Worm (Caenorhabditis elegans) whole organism, L3 larva: ENCODE data around the gene F18H3.4.

Source experiments
- ama-1 ChIP-seq: fragments of 150-350 bp; optimal IDR thresholded peaks from 2 replicates; lab custom pipeline; 2018
- ceh-16 ChIP-seq: sonication (generic microtip); optimal IDR thresholded peaks from 2 replicates; lab custom pipeline; 2017; ENCODE audit warnings: missing biosample characterization, missing genetic modification characterization
- ceh-28 ChIP-seq: fragments of 150-350 bp; optimal IDR thresholded peaks from 2 replicates; lab custom pipeline; 2014; ENCODE audit warnings: missing biosample characterization, missing genetic modification reagents, missing genetic modification characterization
- egl-27 ChIP-seq: sonication (generic microtip); optimal IDR thresholded peaks from 4 replicates; lab custom pipeline; 2017; ENCODE audit warnings: missing biosample characterization, missing genetic modification reagents, missing genetic modification characterization
- elt-1 ChIP-seq: fragments of 150-350 bp; optimal IDR thresholded peaks from 2 replicates; lab custom pipeline; 2014; ENCODE audit warnings: missing biosample characterization, missing genetic modification characterization
- elt-2 ChIP-seq: sonication (generic microtip); optimal IDR thresholded peaks from 2 replicates; lab custom pipeline; 2016; ENCODE audit warnings: missing genetic modification reagents, mild to moderate bottlenecking, missing genetic modification characterization, missing compliant biosample characterization
- elt-3 ChIP-seq, 3 experiments: fragments of 150-350 bp in 1 of 3; sonication (generic microtip) in 2 of 3; optimal IDR thresholded peaks; 2 replicates in 2 of 3; 4 replicates in 1 of 3; lab custom pipeline; 2014 to 2017; ENCODE audit warnings: missing biosample characterization in 3 of 3, missing genetic modification characterization in 3 of 3
- eor-1 ChIP-seq, 2 experiments: fragments of 150-350 bp; optimal IDR thresholded peaks; 2 replicates each; lab custom pipeline; 2014 to 2018; ENCODE audit warnings: missing biosample characterization in 2 of 2, missing genetic modification characterization in 2 of 2
- fkh-10 ChIP-seq: sonication (generic microtip); optimal IDR thresholded peaks from 2 replicates; lab custom pipeline; 2017; ENCODE audit warnings: missing biosample characterization, missing genetic modification reagents, missing genetic modification characterization
- fos-1 ChIP-seq: fragments of 150-350 bp; optimal IDR thresholded peaks from 2 replicates; lab custom pipeline; 2014; ENCODE audit warnings: missing biosample characterization, missing genetic modification characterization
- hmg-11 ChIP-seq: sonication (generic microtip); optimal IDR thresholded peaks from 2 replicates; lab custom pipeline; 2016; ENCODE audit warnings: missing genetic modification characterization, missing compliant biosample characterization
- jun-1 ChIP-seq: fragments of 150-350 bp; optimal IDR thresholded peaks from 2 replicates; lab custom pipeline; 2014; ENCODE audit warnings: missing biosample characterization, missing genetic modification reagents, missing genetic modification characterization
- lin-39 ChIP-seq: fragments of 150-350 bp; optimal IDR thresholded peaks from 2 replicates; lab custom pipeline; 2018; ENCODE audit warnings: missing biosample characterization, missing genetic modification reagents, missing genetic modification characterization
- lsy-12 ChIP-seq: sonication (generic microtip); optimal IDR thresholded peaks from 2 replicates; lab custom pipeline; 2016; ENCODE audit warnings: mild to moderate bottlenecking, missing genetic modification characterization, missing compliant biosample characterization
- mdl-1 ChIP-seq: fragments of 150-350 bp; optimal IDR thresholded peaks from 2 replicates; lab custom pipeline; 2014; ENCODE audit warnings: missing biosample characterization, missing genetic modification characterization
- nfya-1 ChIP-seq: sonication (generic microtip); optimal IDR thresholded peaks from 2 replicates; lab custom pipeline; 2017; ENCODE audit warnings: missing genetic modification characterization, mild to moderate bottlenecking, missing compliant biosample characterization, antibody characterized with exemption, moderate library complexity; ENCODE audit not compliant: insufficient read depth
- nhr-12 ChIP-seq: fragments of 150-350 bp; optimal IDR thresholded peaks from 2 replicates; lab custom pipeline; 2014; ENCODE audit warnings: missing biosample characterization, missing genetic modification characterization
- nhr-23 ChIP-seq: fragments of 150-350 bp; optimal IDR thresholded peaks from 2 replicates; lab custom pipeline; 2014; ENCODE audit warnings: missing biosample characterization, missing genetic modification reagents, missing genetic modification characterization
- nhr-237 ChIP-seq: fragments of 150-350 bp; optimal IDR thresholded peaks from 2 replicates; lab custom pipeline; 2014; ENCODE audit warnings: missing biosample characterization, missing genetic modification characterization
- nhr-25 ChIP-seq: sonication (generic microtip); optimal IDR thresholded peaks from 2 replicates; lab custom pipeline; 2017; ENCODE audit warnings: missing biosample characterization, missing genetic modification characterization
- nhr-28 ChIP-seq: fragments of 150-350 bp; optimal IDR thresholded peaks from 2 replicates; lab custom pipeline; 2014; ENCODE audit warnings: missing biosample characterization, missing genetic modification characterization
- nhr-43 ChIP-seq: sonication (generic microtip); optimal IDR thresholded peaks from 2 replicates; lab custom pipeline; 2016; ENCODE audit warnings: mild to moderate bottlenecking, missing genetic modification characterization, missing compliant biosample characterization; ENCODE audit not compliant: poor library complexity, severe bottlenecking
- nhr-67 ChIP-seq: fragments of 150-350 bp; optimal IDR thresholded peaks from 2 replicates; lab custom pipeline; 2014; ENCODE audit warnings: missing biosample characterization, missing genetic modification characterization
- nhr-76 ChIP-seq: fragments of 150-350 bp; sonication (generic microtip); optimal IDR thresholded peaks from 5 replicates; lab custom pipeline; 2014; ENCODE audit warnings: missing biosample characterization, missing genetic modification characterization
- nhr-77 ChIP-seq: fragments of 150-350 bp; optimal IDR thresholded peaks from 2 replicates; lab custom pipeline; 2014; ENCODE audit warnings: missing biosample characterization, missing genetic modification characterization
- pha-4 ChIP-seq: fragments of 150-350 bp; optimal IDR thresholded peaks from 2 replicates; lab custom pipeline; 2014; ENCODE audit warnings: missing biosample characterization, missing genetic modification reagents, missing genetic modification characterization
- sea-2 ChIP-seq: fragments of 150-350 bp; sonication (generic microtip); optimal IDR thresholded peaks from 4 replicates; lab custom pipeline; 2014; ENCODE audit warnings: missing biosample characterization, missing genetic modification reagents, missing genetic modification characterization
- tbx-2 ChIP-seq: sonication (generic microtip); optimal IDR thresholded peaks from 2 replicates; lab custom pipeline; 2016; ENCODE audit warnings: mild to moderate bottlenecking, missing genetic modification characterization, missing compliant biosample characterization
- zag-1 ChIP-seq: fragments of 150-350 bp; optimal IDR thresholded peaks from 2 replicates; lab custom pipeline; 2014; ENCODE audit warnings: missing biosample characterization, missing genetic modification characterization
- ztf-4 ChIP-seq: fragments of 150-350 bp; optimal IDR thresholded peaks from 2 replicates; lab custom pipeline; 2014; ENCODE audit warnings: missing biosample characterization, missing genetic modification characterization

Gene F18H3.4

DNA sequence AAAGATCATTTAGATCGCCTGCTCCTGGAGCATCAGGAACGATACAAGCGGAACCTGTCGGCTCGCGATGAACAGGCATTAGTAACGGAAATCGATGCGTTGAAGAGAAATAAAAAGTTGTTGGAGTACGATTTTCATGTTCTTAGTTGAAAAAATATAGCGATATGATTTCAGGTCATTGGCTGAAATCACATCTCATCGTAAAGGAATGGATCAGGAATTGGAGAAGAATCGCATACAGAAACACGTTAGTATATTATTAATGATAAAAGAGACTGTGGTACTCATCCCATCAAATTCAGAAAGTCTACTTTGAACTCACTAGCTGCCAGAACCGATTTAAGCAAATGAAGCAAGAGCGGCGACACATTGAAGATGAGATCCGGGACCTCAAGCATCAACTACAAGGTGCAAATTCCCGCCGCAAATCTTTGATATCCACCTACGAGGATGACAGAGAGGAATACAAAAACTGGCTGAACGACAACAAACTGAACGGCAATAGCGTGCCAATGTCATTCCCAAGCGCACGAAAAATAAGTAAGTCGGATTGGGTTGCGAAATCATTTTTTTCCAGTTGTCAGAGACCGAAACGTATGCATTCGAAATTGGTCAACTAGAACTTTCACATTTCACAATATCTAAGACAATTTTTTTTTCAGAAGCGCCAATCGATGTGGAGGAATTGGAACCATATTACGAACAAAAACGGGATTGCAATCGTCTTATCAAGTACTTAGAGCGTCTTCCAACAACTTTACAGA is 1.3 kb downstream of the F18H3.4 start:
- TF ChIP-seq ama-1 (lab: Kevin White, UChicago) (no peak), nhr-67 (tag; lab: Kevin White, UChicago) (no peak), mdl-1 (tag; lab: Kevin White, UChicago) (no peak)

DNA sequence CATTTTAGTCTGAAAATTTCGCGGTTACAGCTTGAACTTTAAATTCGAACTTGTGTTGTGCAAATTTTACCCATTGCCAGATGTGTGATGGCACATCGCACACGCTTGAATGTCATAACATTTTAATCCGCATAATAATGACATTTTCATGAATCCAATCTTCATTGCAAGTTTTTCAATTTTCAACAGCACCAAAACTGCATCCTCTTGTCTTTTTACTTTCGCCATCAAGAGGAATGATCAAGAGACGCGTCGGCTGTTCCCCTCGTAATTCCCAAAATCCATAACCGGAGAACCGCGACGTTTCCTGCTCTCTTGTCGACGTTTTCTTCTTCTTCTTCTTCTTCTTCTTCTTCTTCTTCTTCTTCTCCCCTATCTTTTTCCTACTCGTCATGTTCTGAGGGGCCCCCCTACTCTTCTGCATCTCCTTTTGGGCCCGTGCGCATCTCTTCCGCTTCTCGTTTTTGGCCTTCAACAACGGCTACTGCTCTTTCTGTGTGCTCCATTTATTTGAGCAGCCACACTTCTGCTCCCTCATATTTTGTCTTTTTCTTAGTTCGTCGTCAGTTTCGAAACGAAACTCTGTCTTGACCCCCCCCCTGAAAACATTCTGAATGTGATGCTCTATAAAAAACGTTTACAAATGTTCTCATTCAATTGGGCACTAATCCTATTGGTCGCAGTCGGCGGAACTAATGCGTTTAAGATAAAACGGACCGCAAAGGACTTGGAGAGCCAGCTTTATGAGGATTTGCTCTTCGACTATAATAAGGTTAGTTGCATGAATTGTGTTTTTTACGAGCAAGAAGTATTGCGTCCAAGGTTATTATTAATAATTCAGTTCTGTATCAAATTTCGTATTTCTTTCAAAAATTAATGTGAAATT is 3.8 kb downstream of the F18H3.4 start, which contains the start of gene acr-12:
Gene acr-12, plus strand, starts transcription at position 430 of the 886 bp plus-strand sequence.
- TF ChIP-seq nfya-1 (tag; lab: Kevin White, UChicago) (peak; percentile 9), hmg-11 (tag; lab: Kevin White, UChicago) (peak; percentile 44), nhr-43 (tag; lab: Kevin White, UChicago) (no peak), lin-39 (tag; lab: Kevin White, UChicago) (peak; percentile 46)

DNA sequence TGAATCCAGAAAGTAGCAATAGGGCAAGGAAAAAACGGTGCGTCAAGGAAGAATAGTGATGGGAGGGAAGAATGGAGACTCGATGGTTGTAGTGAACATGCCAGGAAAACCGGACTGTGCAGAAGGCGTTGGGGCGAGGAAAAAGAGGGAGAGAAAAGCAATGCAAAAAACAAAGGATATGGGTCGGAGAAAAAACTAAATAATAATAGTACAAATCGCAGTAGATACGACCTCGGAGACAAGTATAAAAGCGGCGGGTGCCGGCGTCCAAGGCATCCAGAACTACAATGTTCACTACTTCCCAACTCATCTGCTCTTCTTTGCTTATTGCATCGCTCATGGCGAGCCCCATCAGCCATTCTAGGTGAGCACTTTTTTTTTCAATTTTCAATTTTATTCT is 7.9 kb downstream of the F18H3.4 start, which contains the start of gene R01E6.5:
Gene R01E6.5, plus strand, starts transcription at position 301 of the 400 bp plus-strand sequence.
- TF ChIP-seq fkh-10 (GFP tag; lab: Kevin White, UChicago) (no peak), nhr-28 (tag; lab: Kevin White, UChicago) (no peak), ztf-4 (no peak), ceh-16 (tag; lab: Kevin White, UChicago) (no peak), nhr-12 (tag; lab: Kevin White, UChicago) (no peak), sea-2 (GFP tag; lab: Kevin White, UChicago) (no peak), nhr-77 (tag; lab: Kevin White, UChicago) (no peak), tbx-2 (tag; lab: Kevin White, UChicago) (no peak), ceh-28 (tag; lab: Kevin White, UChicago) (no peak), zag-1 (tag; lab: Kevin White, UChicago) (no peak), eor-1 (tag; optimal IDR thresholded peaks at IDR 0.05; lab: Kevin White, UChicago) (no peak), nhr-67 (tag; lab: Kevin White, UChicago) (no peak), pha-4 (tag; lab: Kevin White, UChicago) (no peak), fos-1 (tag; lab: Kevin White, UChicago) (no peak), lsy-12 (no peak), hmg-11 (tag; lab: Kevin White, UChicago) (no peak), nhr-237 (tag; lab: Kevin White, UChicago) (no peak)

DNA sequence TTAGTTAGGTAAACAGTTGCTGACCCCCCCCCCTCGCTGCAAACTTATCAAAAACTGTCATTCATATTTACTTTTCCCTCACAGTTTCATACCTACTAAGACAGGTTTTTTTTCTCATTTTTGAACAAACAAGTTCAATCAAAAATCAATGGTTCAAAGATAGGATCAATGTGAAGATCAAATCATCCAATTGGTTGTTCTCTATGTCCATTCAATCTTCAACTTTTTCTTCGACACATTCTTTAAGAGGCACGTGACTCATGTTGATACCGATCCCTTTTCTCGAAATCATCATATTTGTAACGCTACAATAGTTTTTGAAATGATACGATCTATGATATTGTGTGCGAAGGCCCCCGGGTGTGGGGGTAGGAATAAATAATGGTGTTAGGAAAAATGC is 10.8 kb downstream of the F18H3.4 start:
- peak; percentile 46 for TF ChIP-seq jun-1
- TF ChIP-seq nhr-43 (tag; lab: Kevin White, UChicago): peak; percentile 72
- TF ChIP-seq mdl-1 (tag; lab: Kevin White, UChicago): no peak
- no peak for TF ChIP-seq eor-1 (tag; optimal IDR thresholded peaks at IDR 0.05; lab: Kevin White, UChicago)
- no peak for TF ChIP-seq nhr-76 (tag; lab: Kevin White, UChicago)
- TF ChIP-seq pha-4 (tag; lab: Kevin White, UChicago): peak; percentile 40
- peak; percentile 70 for TF ChIP-seq nhr-25 (tag; lab: Kevin White, UChicago)
- TF ChIP-seq tbx-2 (tag; lab: Kevin White, UChicago): no peak
- peak; percentile 6 for TF ChIP-seq elt-2 (tag; lab: Kevin White, UChicago)
- TF ChIP-seq ceh-28 (tag; lab: Kevin White, UChicago): peak; percentile 21
- TF ChIP-seq nhr-28 (tag; lab: Kevin White, UChicago): no peak
- peak; percentile 45 to 62 (median 46) for TF ChIP-seq elt-3 (tag; optimal IDR thresholded peaks at IDR 0.05; lab: Kevin White, UChicago)
- peak; percentile 70 for TF ChIP-seq nhr-23 (tag; lab: Kevin White, UChicago)
- peak; percentile 97 for TF ChIP-seq elt-1 (tag; lab: Kevin White, UChicago)
- TF ChIP-seq egl-27: no peak
- TF ChIP-seq, all 47 proteins: peak for 9
